Worm (Caenorhabditis elegans) whole organism, L3 larva: ENCODE measurements around the gene gst-9.

Source experiments
- egl-5 ChIP-seq: fragments of 150-350 bp; optimal IDR thresholded peaks from 2 replicates; lab custom pipeline; 2017; ENCODE audit warnings: missing biosample characterization, missing genetic modification reagents, missing genetic modification characterization, inconsistent platforms
- elt-1 ChIP-seq: fragments of 150-350 bp; optimal IDR thresholded peaks from 2 replicates; lab custom pipeline; 2014; ENCODE audit warnings: missing biosample characterization, missing genetic modification characterization
- elt-3 ChIP-seq, 3 experiments: fragments of 150-350 bp in 1 of 3; sonication (generic microtip) in 2 of 3; optimal IDR thresholded peaks; 2 replicates in 2 of 3; 4 replicates in 1 of 3; lab custom pipeline; 2014 to 2017; ENCODE audit warnings: missing biosample characterization in 3 of 3, missing genetic modification characterization in 3 of 3
- fos-1 ChIP-seq: fragments of 150-350 bp; optimal IDR thresholded peaks from 2 replicates; lab custom pipeline; 2014; ENCODE audit warnings: missing biosample characterization, missing genetic modification characterization
- lin-15B ChIP-seq: fragments of 150-350 bp; optimal IDR thresholded peaks from 2 replicates; lab custom pipeline; 2014; ENCODE audit warnings: missing biosample characterization, missing genetic modification characterization
- nhr-11 ChIP-seq: fragments of 150-350 bp; optimal IDR thresholded peaks from 2 replicates; lab custom pipeline; 2014; ENCODE audit warnings: missing biosample characterization, missing genetic modification characterization
- nhr-23 ChIP-seq: fragments of 150-350 bp; optimal IDR thresholded peaks from 2 replicates; lab custom pipeline; 2014; ENCODE audit warnings: missing biosample characterization, missing genetic modification reagents, missing genetic modification characterization
- sea-2 ChIP-seq: fragments of 150-350 bp; sonication (generic microtip); optimal IDR thresholded peaks from 4 replicates; lab custom pipeline; 2014; ENCODE audit warnings: missing biosample characterization, missing genetic modification reagents, missing genetic modification characterization
- skn-1 ChIP-seq: fragments of 150-350 bp; optimal IDR thresholded peaks from 2 replicates; lab custom pipeline; 2014; ENCODE audit warnings: missing biosample characterization, missing genetic modification characterization
- snpc-4 ChIP-seq: fragments of 150-350 bp; optimal IDR thresholded peaks from 2 replicates; lab custom pipeline; 2014; ENCODE audit warnings: missing biosample characterization, missing genetic modification characterization
- tbx-2 ChIP-seq: sonication (generic microtip); optimal IDR thresholded peaks from 2 replicates; lab custom pipeline; 2016; ENCODE audit warnings: mild to moderate bottlenecking, missing genetic modification characterization, missing compliant biosample characterization
- unc-62 ChIP-seq: fragments of 150-350 bp; sonication (generic microtip); optimal IDR thresholded peaks from 4 replicates; lab custom pipeline; 2014; ENCODE audit warnings: missing biosample characterization, missing genetic modification reagents, missing genetic modification characterization
- ztf-4 ChIP-seq: fragments of 150-350 bp; optimal IDR thresholded peaks from 2 replicates; lab custom pipeline; 2014; ENCODE audit warnings: missing biosample characterization, missing genetic modification characterization

- TF ChIP-seq unc-62 (GFP tag; lab: Kevin White, UChicago): no peak
- no peak for TF ChIP-seq nhr-11
- TF ChIP-seq skn-1 (tag; lab: Kevin White, UChicago): no peak
- TF ChIP-seq snpc-4 (tag; lab: Kevin White, UChicago): no peak
- no peak for TF ChIP-seq elt-3 (tag; optimal IDR thresholded peaks at IDR 0.05; lab: Kevin White, UChicago)
- no peak for TF ChIP-seq tbx-2 (tag; lab: Kevin White, UChicago)
- TF ChIP-seq lin-15B (tag; lab: Kevin White, UChicago): no peak
- TF ChIP-seq fos-1 (tag; lab: Kevin White, UChicago): no peak
- TF ChIP-seq egl-5 (tag; lab: Kevin White, UChicago): no peak
- no peak for TF ChIP-seq elt-1 (tag; lab: Kevin White, UChicago)
- TF ChIP-seq nhr-23 (tag; lab: Kevin White, UChicago): no peak
- no peak for TF ChIP-seq sea-2
- TF ChIP-seq ztf-4 (tag; lab: Kevin White, UChicago): no peak
Observed at ce11 chrII:4882498-4882897, 8.9 kb upstream of the gst-9 start.
